Fruit fly (Drosophila melanogaster): ENCODE measurements around the gene Cyp4ae1.

The Cyp4ae1 gene

dm6 chrX:2155868-2156267 lies 22.9 kb upstream of the Cyp4ae1 start (continued):
- peak; percentile 88 for TF ChIP-seq CG8478 (optimal IDR thresholded peaks at IDR 0.05)
- no peak for TF ChIP-seq Hr3 (GFP tag; optimal IDR thresholded peaks at IDR 0.05)
- peak; percentile 32 for TF ChIP-seq YL-1 (GFP tag; optimal IDR thresholded peaks at IDR 0.05)
- TF ChIP-seq Opbp (GFP tag; IDR thresholded peaks at IDR 0.05; ENCODE audit: partially characterized antibody) = 0 out of 3 replicates have a peak, but pooled peaks have one; percentile 42
- TF ChIP-seq CG11695 (GFP tag; IDR thresholded peaks at IDR 0.05) = no peak
- no peak for TF ChIP-seq Ravus (GFP tag; IDR thresholded peaks at IDR 0.05)
- peak; percentile 9 for TF ChIP-seq exex (tag; optimal IDR thresholded peaks at IDR 0.05)
- peak; percentile 52 for TF ChIP-seq HmgD (GFP tag; optimal IDR thresholded peaks at IDR 0.05)
- TF ChIP-seq CG10321 (GFP tag; IDR thresholded peaks at IDR 0.05) = peak; percentile 89
- TF ChIP-seq CG2120 (GFP tag; optimal IDR thresholded peaks at IDR 0.05) = no peak
- peak; percentile 20 for TF ChIP-seq stwl (tag; optimal IDR thresholded peaks at IDR 0.05)
- TF ChIP-seq Ets97D (GFP tag; optimal IDR thresholded peaks at IDR 0.05) = no peak
- TF ChIP-seq sqz (GFP tag; optimal IDR thresholded peaks at IDR 0.05) = no peak
- TF ChIP-seq Elba2 (GFP tag; optimal IDR thresholded peaks at IDR 0.05) = peak; percentile 28
- peak; percentile 64 for TF ChIP-seq E2f2 (GFP tag; IDR thresholded peaks at IDR 0.05)
- peak; percentile 37; the same call in 1 of the 2 replicates for TF ChIP-seq Bgb (GFP tag; IDR thresholded peaks at IDR 0.05; ENCODE audit: partially characterized antibody)
- TF ChIP-seq Optix (GFP tag; IDR thresholded peaks at IDR 0.05) = no peak
- 0 out of 4 replicates have a peak, but pooled peaks have one; percentile 22 for TF ChIP-seq Dll (GFP tag; IDR thresholded peaks at IDR 0.05; ENCODE audit: partially characterized antibody)
- peak; percentile 60; the same call in 1 of the 2 replicates for TF ChIP-seq Adf1 (GFP tag; IDR thresholded peaks at IDR 0.05)
- no peak for TF ChIP-seq CG4854 (GFP tag; optimal IDR thresholded peaks at IDR 0.05)
- TF ChIP-seq p53 (GFP tag; optimal IDR thresholded peaks at IDR 0.05) = no peak
- no peak for TF ChIP-seq CG7987 (GFP tag; optimal IDR thresholded peaks at IDR 0.05)
- TF ChIP-seq gcm2 (GFP tag; optimal IDR thresholded peaks at IDR 0.05) = no peak
- TF ChIP-seq chn (GFP tag; optimal IDR thresholded peaks at IDR 0.05) = peak; percentile 27
- TF ChIP-seq slbo (GFP tag; IDR thresholded peaks at IDR 0.05) = peak; percentile 41
- TF ChIP-seq Nf-YC (tag; optimal IDR thresholded peaks at IDR 0.05) = peak; percentile 78
- TF ChIP-seq Usf (GFP tag; optimal IDR thresholded peaks at IDR 0.05) = no peak
- TF ChIP-seq CrebB (tag; optimal IDR thresholded peaks at IDR 0.05) = no peak
- peak; percentile 64 for TF ChIP-seq Sox102F (GFP tag; optimal IDR thresholded peaks at IDR 0.05)
- TF ChIP-seq gcm (GFP tag; optimal IDR thresholded peaks at IDR 0.05) = peak; percentile 14
- peak; percentile 30 for TF ChIP-seq CG2712 (tag; optimal IDR thresholded peaks at IDR 0.05)
- peak; percentile 96 for TF ChIP-seq CG1832 (GFP tag; optimal IDR thresholded peaks at IDR 0.05)
- peak; percentile 53 for TF ChIP-seq Med (GFP tag)
- no peak for TF ChIP-seq CG2129 (GFP tag; IDR thresholded peaks at IDR 0.05; ENCODE audit: partially characterized antibody)
- peak; percentile 46 for TF ChIP-seq CG3163 (GFP tag; optimal IDR thresholded peaks at IDR 0.05)
- peak; percentile 50 for TF ChIP-seq CG15479 (GFP tag; optimal IDR thresholded peaks at IDR 0.05)
- no peak for TF ChIP-seq lola (GFP tag; optimal IDR thresholded peaks at IDR 0.05)
- TF ChIP-seq Vsx1 (GFP tag; optimal IDR thresholded peaks at IDR 0.05) = no peak
- no peak for TF ChIP-seq Oaz (GFP tag; IDR thresholded peaks at IDR 0.05)
- no peak for TF ChIP-seq ind (GFP tag; optimal IDR thresholded peaks at IDR 0.05)

dm6 chrX:2157929-2158610 lies 20.7 kb upstream of the Cyp4ae1 start:
- peak; percentile 36; the same call in 1 of the 3 replicates for TF ChIP-seq CG34422 (GFP tag; IDR thresholded peaks at IDR 0.05)
- peak; percentile 50 for TF ChIP-seq Elba2 (GFP tag; optimal IDR thresholded peaks at IDR 0.05)
- TF ChIP-seq sd (tag; optimal IDR thresholded peaks at IDR 0.05) = peak; percentile 77
- peak; percentile 79 for TF ChIP-seq CG1832 (GFP tag; optimal IDR thresholded peaks at IDR 0.05)
- peak; percentile 93 for TF ChIP-seq CG10321 (GFP tag; IDR thresholded peaks at IDR 0.05)
- TF ChIP-seq cg (GFP tag; optimal IDR thresholded peaks at IDR 0.05) = peak; percentile 96
- TF ChIP-seq hkb (optimal IDR thresholded peaks at IDR 0.05) = peak; percentile 50
- TF ChIP-seq hkb (GFP tag; IDR thresholded peaks at IDR 0.05) = no peak
- TF ChIP-seq CG15479 (GFP tag; optimal IDR thresholded peaks at IDR 0.05) = peak; percentile 75
- TF ChIP-seq CG4617 (GFP tag; optimal IDR thresholded peaks at IDR 0.05; ENCODE audit: borderline replicate concordance) = peak; percentile 42
- TF ChIP-seq Trl (optimal IDR thresholded peaks at IDR 0.05) = peak in 1 of 2 experiments; percentile 20
- no peak for TF ChIP-seq Trl (GFP tag; optimal IDR thresholded peaks at IDR 0.05)
- TF ChIP-seq CG3281 (GFP tag; optimal IDR thresholded peaks at IDR 0.05) = no peak
- peak; percentile 97 for TF ChIP-seq CG8478 (optimal IDR thresholded peaks at IDR 0.05)
- TF ChIP-seq shn (GFP tag; optimal IDR thresholded peaks at IDR 0.05) = no peak
- no peak for TF ChIP-seq Hr3 (GFP tag; optimal IDR thresholded peaks at IDR 0.05)
- TF ChIP-seq YL-1 (GFP tag; optimal IDR thresholded peaks at IDR 0.05) = peak; percentile 23
- TF ChIP-seq Adf1 (GFP tag; IDR thresholded peaks at IDR 0.05) = peak; percentile 24; the same call in 1 of the 2 replicates
- peak; percentile 4 for TF ChIP-seq HmgD (GFP tag; optimal IDR thresholded peaks at IDR 0.05)
